Worm (Caenorhabditis elegans): ENCODE data around the gene F14F8.9.

ce11 chrV:16679981-16680380, 11.6 kb upstream of the F14F8.9 start, which contains the start of gene srw-44:
- no peak for TF ChIP-seq ztf-1 (GFP tag; conservative IDR thresholded peaks at IDR 0.05)
- TF ChIP-seq R02D3.7 (tag; optimal IDR thresholded peaks at IDR 0.05) = no peak
- TF ChIP-seq lin-13 (GFP tag; optimal IDR thresholded peaks at IDR 0.05) = no peak
- TF ChIP-seq mab-5 (tag; optimal IDR thresholded peaks at IDR 0.05) = no peak
- no peak for TF ChIP-seq elt-1 (tag; optimal IDR thresholded peaks at IDR 0.05)
- no peak for TF ChIP-seq mdl-1 (tag; optimal IDR thresholded peaks at IDR 0.05)
- TF ChIP-seq unc-62 (GFP tag; optimal IDR thresholded peaks at IDR 0.05) = no peak
